Worm (Caenorhabditis elegans) whole organism, midembryonic: ENCODE data around the gene srg-68.

Experiments used
- T22C8.4 ChIP-seq: fragments of 200-800 bp; sonication (Bioruptor generic); IDR thresholded peaks from 2 replicates; pipeline ENCODE4 v1.3.6; 2022; ENCODE audit warnings: missing genetic modification characterization, missing compliant biosample characterization
- cog-1 ChIP-seq: sonication (generic microtip); optimal IDR thresholded peaks from 2 replicates; lab custom pipeline; 2016; ENCODE audit warnings: missing genetic modification characterization, missing compliant biosample characterization
- flt-1 ChIP-seq: fragments of 200-800 bp; sonication (Bioruptor generic); IDR thresholded peaks from 2 replicates; pipeline ENCODE4 v1.3.6; 2022; ENCODE audit warnings: missing genetic modification characterization, missing compliant biosample characterization
- klf-2 ChIP-seq: fragments of 200-800 bp; sonication (Bioruptor generic); conservative IDR thresholded peaks from 2 replicates; pipeline ENCODE4 v1.3.6; 2022; ENCODE audit warnings: missing genetic modification reagents, missing genetic modification characterization, missing compliant biosample characterization
- med-1 ChIP-seq: sonication (generic microtip); optimal IDR thresholded peaks from 2 replicates; lab custom pipeline; 2017; ENCODE audit warnings: missing genetic modification characterization, mild to moderate bottlenecking, missing compliant biosample characterization, antibody characterized with exemption, missing genetic modification reagents; ENCODE audit not compliant: insufficient read depth
- ref-1 ChIP-seq: fragments of 200-800 bp; sonication (Bioruptor generic); conservative IDR thresholded peaks from 2 replicates; pipeline ENCODE4 v1.3.6; 2022; ENCODE audit warnings: missing genetic modification reagents, missing genetic modification characterization, missing compliant biosample characterization
- tab-1 ChIP-seq: fragments of 200-800 bp; sonication (Bioruptor generic); IDR thresholded peaks from 2 replicates; pipeline ENCODE4 v1.3.6; 2022; ENCODE audit warnings: missing genetic modification characterization, missing compliant biosample characterization
- ztf-23 ChIP-seq: fragments of 200-800 bp; sonication (Bioruptor generic); IDR thresholded peaks from 2 replicates; pipeline ENCODE4 v1.3.6; 2022; ENCODE audit warnings: missing genetic modification reagents, missing genetic modification characterization, missing compliant biosample characterization
- ztf-29 ChIP-seq: fragments of 200-800 bp; sonication (Bioruptor generic); IDR thresholded peaks from 2 replicates; pipeline ENCODE4 v1.3.6; 2022; ENCODE audit warnings: missing genetic modification reagents, missing genetic modification characterization, missing compliant biosample characterization

Gene srg-68

DNA sequence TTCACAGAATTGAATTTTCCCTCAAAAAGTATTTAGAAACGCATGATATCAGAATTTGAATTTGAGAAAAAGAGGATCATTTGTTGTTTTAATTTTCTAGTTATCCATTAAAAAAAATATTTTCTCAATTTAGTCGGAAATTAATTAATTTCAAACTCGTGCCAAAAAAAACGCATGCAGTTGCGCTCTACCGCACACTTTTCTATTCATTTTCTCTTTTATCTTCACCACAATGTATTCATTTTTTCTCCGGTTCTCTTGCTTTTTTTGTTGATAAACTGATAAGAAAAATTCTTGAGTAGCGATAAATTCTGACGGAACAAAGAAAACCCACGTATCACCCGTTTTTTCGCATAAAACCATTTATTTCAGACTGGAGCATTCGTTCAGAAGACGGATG is 32.2 kb downstream of the srg-68 start, which contains the start of gene acl-6:
TSS of gene acl-6 (plus strand) at position 367 of the 400 bp plus-strand sequence.
- TF ChIP-seq tab-1 (GFP tag; lab: Robert Waterston, UW) (no peak), klf-2 (GFP tag; lab: Robert Waterston, UW) (no peak), T22C8.4 (GFP tag; lab: Robert Waterston, UW) (no peak), med-1 (GFP tag; lab: Kevin White, UChicago) (no peak), flt-1 (no peak), ztf-29 (GFP tag; lab: Robert Waterston, UW) (no peak), ref-1 (GFP tag; lab: Robert Waterston, UW) (no peak), cog-1 (tag; lab: Kevin White, UChicago) (no peak), ztf-23 (GFP tag; lab: Robert Waterston, UW) (no peak)

DNA sequence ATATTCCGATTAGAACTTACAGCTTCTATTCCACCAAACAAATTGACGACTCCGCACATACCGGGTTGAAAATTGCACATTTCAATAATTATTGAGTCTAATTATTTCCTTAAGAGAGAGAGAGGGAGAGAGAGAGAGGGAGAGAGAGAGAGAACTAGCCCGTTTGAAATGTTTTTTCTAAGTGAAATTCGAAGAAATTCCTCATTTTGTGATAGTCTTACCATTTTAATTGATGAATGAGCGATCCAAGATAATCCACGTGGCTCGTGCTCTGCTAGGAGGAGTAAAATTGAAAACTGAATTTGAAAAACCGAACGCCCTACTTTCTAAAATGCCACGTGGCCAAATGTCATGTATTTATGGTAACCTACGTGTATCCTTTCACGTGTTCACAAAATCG is 32.7 kb downstream of the srg-68 start, which contains the start of gene F08F3.8:
TSS of gene F08F3.8 (minus strand) at position 101 of the 400 bp plus-strand sequence.
- no peak for TF ChIP-seq ref-1 (GFP tag; lab: Robert Waterston, UW)
- no peak for TF ChIP-seq ztf-23 (GFP tag; lab: Robert Waterston, UW)
- no peak for TF ChIP-seq flt-1
- no peak for TF ChIP-seq med-1 (GFP tag; lab: Kevin White, UChicago)
- TF ChIP-seq ztf-29 (GFP tag; lab: Robert Waterston, UW), result no peak

DNA sequence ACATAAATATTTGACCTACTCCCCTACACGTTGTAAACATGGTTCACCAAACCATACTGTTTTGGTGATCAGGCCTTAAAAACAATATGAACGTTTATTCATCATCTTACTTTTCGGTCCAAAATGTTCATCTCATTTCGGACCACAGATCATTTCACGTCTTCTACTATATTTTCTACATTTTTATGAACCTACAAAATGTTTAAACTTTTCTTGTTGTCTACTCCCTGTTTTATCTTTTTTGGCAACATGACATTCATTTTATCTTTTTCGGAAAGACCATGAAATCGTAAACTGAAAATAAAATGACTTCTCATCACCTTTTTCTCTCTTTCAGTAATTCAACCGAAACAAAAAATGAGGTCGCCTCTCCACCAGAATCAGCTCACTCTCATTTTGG is 37.4 kb downstream of the srg-68 start, which contains the start of gene rhr-1:
TSS of gene rhr-1 (plus strand) at position 301 of the 400 bp plus-strand sequence.
- TF ChIP-seq ref-1 (GFP tag; lab: Robert Waterston, UW) (no peak), klf-2 (GFP tag; lab: Robert Waterston, UW) (no peak), tab-1 (GFP tag; lab: Robert Waterston, UW) (no peak), flt-1 (no peak), T22C8.4 (GFP tag; lab: Robert Waterston, UW) (no peak), ztf-29 (GFP tag; lab: Robert Waterston, UW) (no peak), cog-1 (tag; lab: Kevin White, UChicago) (no peak), ztf-23 (GFP tag; lab: Robert Waterston, UW) (no peak), med-1 (GFP tag; lab: Kevin White, UChicago) (no peak)

DNA sequence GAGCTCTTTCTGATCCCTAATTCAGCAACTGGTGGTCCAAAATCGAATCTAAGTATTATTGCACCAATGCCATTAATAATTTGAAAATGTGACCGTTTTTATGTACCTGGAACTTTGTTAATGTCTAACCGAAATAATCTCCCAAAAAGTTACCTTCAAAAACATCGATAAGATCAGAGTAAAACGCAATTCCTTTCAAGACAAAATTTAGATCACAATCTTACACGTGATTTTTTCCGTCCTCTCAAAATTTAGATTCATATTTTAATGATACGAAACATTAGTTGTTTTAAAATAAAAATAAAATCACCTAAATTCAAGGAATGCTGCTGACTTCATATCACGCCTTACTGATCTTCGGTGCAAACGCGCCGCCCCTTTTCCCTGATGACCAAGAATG is 38.9 kb downstream of the srg-68 start:
- no peak for TF ChIP-seq ztf-29 (GFP tag; lab: Robert Waterston, UW)
- no peak for TF ChIP-seq tab-1 (GFP tag; lab: Robert Waterston, UW)
- TF ChIP-seq klf-2 (GFP tag; lab: Robert Waterston, UW), result no peak
- no peak for TF ChIP-seq flt-1
- TF ChIP-seq ztf-23 (GFP tag; lab: Robert Waterston, UW), result no peak
- no peak for TF ChIP-seq cog-1 (tag; lab: Kevin White, UChicago)
- TF ChIP-seq ref-1 (GFP tag; lab: Robert Waterston, UW), result no peak
- no peak for TF ChIP-seq T22C8.4 (GFP tag; lab: Robert Waterston, UW)
- no peak for TF ChIP-seq med-1 (GFP tag; lab: Kevin White, UChicago)

DNA sequence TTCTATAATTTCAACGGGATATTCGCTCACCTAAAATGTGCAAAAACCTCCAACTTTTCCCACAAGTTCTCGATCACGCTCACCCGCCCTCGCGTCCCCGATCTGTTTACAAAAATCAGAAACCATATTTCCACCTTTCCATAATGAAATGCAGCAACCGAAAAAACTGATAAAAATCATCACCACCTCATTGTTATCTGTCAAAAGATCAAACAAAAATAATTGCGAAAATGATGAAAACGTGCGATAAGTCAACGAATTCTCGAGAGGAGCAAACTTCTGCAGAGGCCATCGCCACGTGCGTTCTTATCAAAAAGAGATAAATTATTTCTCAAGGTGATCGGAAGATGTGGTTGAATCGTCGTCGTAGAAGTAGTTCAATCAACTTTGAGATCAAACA is 40.2 kb downstream of the srg-68 start:
- TF ChIP-seq ztf-29 (GFP tag; lab: Robert Waterston, UW) (no peak), T22C8.4 (GFP tag; lab: Robert Waterston, UW) (no peak), med-1 (GFP tag; lab: Kevin White, UChicago) (no peak), cog-1 (tag; lab: Kevin White, UChicago) (no peak), tab-1 (GFP tag; lab: Robert Waterston, UW) (no peak), ztf-23 (GFP tag; lab: Robert Waterston, UW) (no peak), klf-2 (GFP tag; lab: Robert Waterston, UW) (no peak), ref-1 (GFP tag; lab: Robert Waterston, UW) (no peak), flt-1 (no peak)

DNA sequence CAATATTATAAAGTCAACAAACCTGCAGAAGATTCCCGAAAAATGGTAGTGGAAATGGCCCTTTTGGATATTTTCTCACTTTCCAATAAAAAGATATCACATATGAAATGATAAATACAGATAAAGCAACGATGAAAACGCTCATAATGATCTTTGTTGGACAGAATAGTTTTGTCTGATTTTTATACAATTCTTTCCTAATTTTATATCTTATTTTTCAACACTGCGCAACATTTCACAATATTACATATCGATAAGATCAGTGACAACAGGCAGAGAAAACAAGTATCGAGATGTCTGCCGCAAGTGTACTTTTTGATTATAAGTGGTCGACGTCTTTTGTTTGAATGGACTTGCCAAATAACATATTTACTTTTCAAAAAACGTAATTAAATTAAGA is 42.1 kb downstream of the srg-68 start, which contains the start of gene cyp-14A5:
TSS of gene cyp-14A5 (minus strand) at position 163 of the 400 bp plus-strand sequence.
- no peak for TF ChIP-seq cog-1 (tag; lab: Kevin White, UChicago)
- no peak for TF ChIP-seq T22C8.4 (GFP tag; lab: Robert Waterston, UW)
- no peak for TF ChIP-seq ztf-29 (GFP tag; lab: Robert Waterston, UW)

DNA sequence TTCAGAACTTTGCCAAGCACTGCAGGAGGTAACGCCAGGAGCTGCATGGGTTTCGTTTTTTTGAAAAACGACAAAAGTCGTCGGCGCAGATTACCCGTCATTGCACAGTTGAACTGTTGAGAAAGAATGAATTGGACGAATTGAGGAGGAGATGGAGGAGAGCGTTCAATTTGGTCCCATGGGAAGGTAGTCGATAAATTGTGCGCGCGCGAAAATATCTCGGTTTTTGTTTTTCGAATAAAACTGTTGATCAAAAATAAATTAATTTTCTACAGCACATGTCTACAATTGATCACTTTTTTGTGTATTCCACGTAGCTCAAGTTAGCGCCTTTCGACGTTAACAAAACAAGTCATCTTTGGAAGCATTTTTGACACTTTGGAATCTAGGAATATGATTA is 45.3 kb downstream of the srg-68 start, which contains the start of gene F08F3.6:
TSS of gene F08F3.6 (minus strand) at position 153 of the 400 bp plus-strand sequence.
- TF ChIP-seq med-1 (GFP tag; lab: Kevin White, UChicago) (no peak), T22C8.4 (GFP tag; lab: Robert Waterston, UW) (no peak), flt-1 (no peak), cog-1 (tag; lab: Kevin White, UChicago) (no peak), ztf-29 (GFP tag; lab: Robert Waterston, UW) (no peak), tab-1 (GFP tag; lab: Robert Waterston, UW) (no peak), ztf-23 (GFP tag; lab: Robert Waterston, UW) (no peak), klf-2 (GFP tag; lab: Robert Waterston, UW) (no peak), ref-1 (GFP tag; lab: Robert Waterston, UW) (no peak)
